Fruit fly (Drosophila melanogaster): Measurements from ENCODE around the gene LIMK1.
A peak's percentile ranks its signal among the peaks of the same experiment; 100 is the strongest.

Gene LIMK1

DNA sequence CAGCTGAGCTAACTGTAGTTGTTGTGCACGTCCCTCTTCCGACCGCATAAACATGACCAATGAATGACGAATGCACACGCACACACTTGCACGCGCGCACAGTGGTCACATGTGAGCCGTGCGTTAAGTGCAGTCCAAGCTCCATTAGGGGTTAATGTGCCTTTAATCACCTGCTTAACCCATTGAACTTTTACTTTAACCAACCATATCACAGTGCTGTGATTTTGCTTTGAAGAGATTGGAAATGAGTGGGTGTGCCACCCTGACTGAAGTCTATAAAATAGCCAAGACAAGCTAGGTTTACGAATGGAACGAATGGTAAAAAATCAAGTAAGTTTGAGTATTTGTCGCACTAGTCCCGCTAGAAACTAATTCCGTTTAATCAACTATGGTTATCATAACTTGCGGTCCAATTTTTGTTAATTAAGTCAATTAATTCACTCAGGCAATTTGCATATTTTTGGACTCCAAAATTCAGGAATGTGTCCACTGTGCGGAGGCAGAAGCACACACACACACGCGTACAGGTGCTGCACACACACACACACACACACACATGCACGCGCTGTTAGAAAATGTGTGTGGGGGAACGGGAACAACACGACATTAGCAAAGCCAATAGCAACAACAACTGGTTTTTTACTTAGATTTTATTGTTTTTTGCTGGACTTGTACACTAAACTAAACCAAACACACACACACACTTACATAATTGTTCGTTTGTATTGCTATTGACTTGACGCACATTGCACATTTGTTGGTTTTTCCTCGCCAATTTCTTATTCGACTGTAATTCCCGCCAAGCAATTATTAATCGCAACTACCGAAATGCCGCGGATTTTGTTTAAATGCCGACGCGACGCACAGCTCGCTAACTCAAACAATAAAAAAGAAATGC lies 521 bp downstream of the LIMK1 start (continued):
- TF ChIP-seq CG6854 (GFP tag; optimal IDR thresholded peaks at IDR 0.05), result peak; percentile 14
- TF ChIP-seq Met (GFP tag; optimal IDR thresholded peaks at IDR 0.05), result peak; percentile 85
- TF ChIP-seq Hr4 (GFP tag; optimal IDR thresholded peaks at IDR 0.05), result peak; percentile 80
- TF ChIP-seq Sox14 (GFP tag; optimal IDR thresholded peaks at IDR 0.05), result peak; percentile 85
- no peak for TF ChIP-seq Eip93F (GFP tag; optimal IDR thresholded peaks at IDR 0.05)
- TF ChIP-seq acj6 (GFP tag; optimal IDR thresholded peaks at IDR 0.05), result peak; percentile 72
- peak; percentile 26 for TF ChIP-seq CG9139 (GFP tag; optimal IDR thresholded peaks at IDR 0.05)
- peak; percentile 49 for TF ChIP-seq vri (GFP tag; optimal IDR thresholded peaks at IDR 0.05)
- peak; percentile 50 for TF ChIP-seq CG11902 (GFP tag; optimal IDR thresholded peaks at IDR 0.05)
- peak; percentile 75 for TF ChIP-seq CG6792 (GFP tag; optimal IDR thresholded peaks at IDR 0.05)
- peak; percentile 68 for TF ChIP-seq CG8632 (GFP tag; optimal IDR thresholded peaks at IDR 0.05)
- peak; percentile 67 for TF ChIP-seq Lpt (GFP tag; optimal IDR thresholded peaks at IDR 0.05)
- TF ChIP-seq dac (GFP tag; optimal IDR thresholded peaks at IDR 0.05), result peak; percentile 73
- TF ChIP-seq CG4318 (GFP tag; optimal IDR thresholded peaks at IDR 0.05), result peak; percentile 81
- TF ChIP-seq CG7368 (GFP tag; optimal IDR thresholded peaks at IDR 0.05), result peak; percentile 64
- TF ChIP-seq pdm3 (GFP tag; optimal IDR thresholded peaks at IDR 0.05), result peak; percentile 82
- TF ChIP-seq CG34406 (GFP tag; optimal IDR thresholded peaks at IDR 0.05), result peak; percentile 64
- TF ChIP-seq Sox102F (GFP tag; optimal IDR thresholded peaks at IDR 0.05), result peak; percentile 74
- peak; percentile 75 for TF ChIP-seq lz (GFP tag; optimal IDR thresholded peaks at IDR 0.05)
- TF ChIP-seq CG6276 (GFP tag; optimal IDR thresholded peaks at IDR 0.05), result peak; percentile 81
- peak; percentile 58 for TF ChIP-seq CG3919 (GFP tag; optimal IDR thresholded peaks at IDR 0.05)
- peak; percentile 50; the same call in 2 of the 3 replicates for TF ChIP-seq CG8119 (GFP tag; IDR thresholded peaks at IDR 0.05)
- TF ChIP-seq achi (GFP tag; optimal IDR thresholded peaks at IDR 0.05), result peak; percentile 68
- no peak for TF ChIP-seq Hr38 (GFP tag; optimal IDR thresholded peaks at IDR 0.05)
- peak; percentile 77 for TF ChIP-seq Ets21C (GFP tag; optimal IDR thresholded peaks at IDR 0.05)
- peak; percentile 59 for TF ChIP-seq CG3032 (tag; optimal IDR thresholded peaks at IDR 0.05)
- TF ChIP-seq CG31627 (GFP tag; optimal IDR thresholded peaks at IDR 0.05), result peak; percentile 74
- TF ChIP-seq OdsH (GFP tag; optimal IDR thresholded peaks at IDR 0.05), result peak; percentile 80
- peak; percentile 49 for TF ChIP-seq CG1621 (tag; optimal IDR thresholded peaks at IDR 0.05)
- TF ChIP-seq salr (GFP tag; optimal IDR thresholded peaks at IDR 0.05), result peak in 1 of 2 experiments; percentile 82
- TF ChIP-seq cyc (GFP tag; optimal IDR thresholded peaks at IDR 0.05), result peak; percentile 71
- TF ChIP-seq topi (GFP tag; optimal IDR thresholded peaks at IDR 0.05), result peak; percentile 81
- TF ChIP-seq net (GFP tag; optimal IDR thresholded peaks at IDR 0.05), result peak; percentile 78
- peak; percentile 69 for TF ChIP-seq CG10669 (GFP tag; optimal IDR thresholded peaks at IDR 0.05)

DNA sequence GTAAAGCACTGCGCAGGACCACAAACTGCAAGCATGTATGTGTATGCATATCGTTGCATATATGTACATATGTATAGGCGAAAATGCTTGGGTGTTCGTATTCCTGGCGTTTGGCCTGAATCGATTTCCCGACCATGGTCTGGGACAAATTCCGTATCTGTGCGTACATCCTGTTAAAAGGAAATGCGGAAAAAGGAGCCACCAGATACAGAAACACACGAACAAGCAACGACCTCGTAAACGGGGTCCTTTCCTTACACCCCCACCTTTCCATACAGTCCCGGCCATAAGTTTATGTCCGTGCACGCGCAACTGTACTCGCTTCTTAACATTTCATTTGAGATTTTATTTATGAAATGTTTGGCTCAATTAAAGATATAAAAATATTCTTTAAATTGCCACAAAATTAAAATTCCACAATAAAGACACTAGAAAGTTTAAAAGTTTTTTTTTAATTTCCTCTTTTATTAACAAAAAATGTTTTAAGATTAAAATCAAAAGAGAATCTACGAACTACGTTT lies 8.1 kb downstream of the LIMK1 start:
- peak; percentile 71 for TF ChIP-seq Eip78C (GFP tag)
- TF ChIP-seq net (GFP tag; optimal IDR thresholded peaks at IDR 0.05), result no peak
- TF ChIP-seq CG11762 (GFP tag; optimal IDR thresholded peaks at IDR 0.05; ENCODE audit: insufficient read depth), result no peak

Measured in whole organism, prepupa.